Fruit fly (Drosophila melanogaster): ENCODE measurements around the gene CG13070.

The CG13070 gene

DNA sequence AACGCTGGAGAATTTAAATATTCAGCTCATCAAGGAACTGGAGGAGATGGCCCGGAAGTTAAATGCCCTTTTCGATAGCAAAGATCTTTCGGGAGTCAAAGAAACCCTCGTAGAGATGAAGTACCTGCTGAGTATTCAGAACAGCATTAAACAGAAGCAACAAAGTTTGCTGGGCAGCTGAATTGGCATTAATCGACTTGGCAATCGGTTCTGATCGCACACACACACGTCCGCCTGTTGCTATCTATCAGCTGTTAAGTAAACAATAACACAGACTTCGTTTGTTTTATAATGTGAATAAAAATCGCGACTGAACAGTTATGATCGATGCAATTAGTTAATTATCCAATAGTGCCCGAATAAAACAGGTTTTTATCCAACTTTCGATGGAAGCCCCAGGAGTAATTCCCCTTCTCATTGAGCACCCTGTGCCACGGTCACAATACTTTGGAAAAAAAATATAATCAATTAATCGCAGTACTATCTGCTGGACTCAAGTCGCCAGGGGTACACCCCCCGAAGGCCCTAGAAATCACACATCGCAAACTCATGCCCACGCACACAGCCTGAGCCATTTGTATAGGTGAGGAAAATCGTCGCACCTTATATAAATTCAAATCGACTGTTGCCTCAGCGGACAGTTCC lies 29.2 kb upstream of the CG13070 start:
- TF ChIP-seq CG6808 (GFP tag; optimal IDR thresholded peaks at IDR 0.05), result peak; percentile 0
- peak; percentile 14 for TF ChIP-seq CG6854 (GFP tag; optimal IDR thresholded peaks at IDR 0.05)
- TF ChIP-seq Eip78C (GFP tag), result peak; percentile 67
- TF ChIP-seq svp (GFP tag), result peak; percentile 86
- peak; percentile 56 for TF ChIP-seq dsx (GFP tag; optimal IDR thresholded peaks at IDR 0.05; ENCODE audit: poor library complexity, severe bottlenecking)
- TF ChIP-seq eg (GFP tag; IDR thresholded peaks at IDR 0.05), result no peak
- peak; percentile 38 for TF ChIP-seq Sox14 (GFP tag; optimal IDR thresholded peaks at IDR 0.05)
- no peak for TF ChIP-seq Ets96B (tag; optimal IDR thresholded peaks at IDR 0.05)
- TF ChIP-seq vri (GFP tag; optimal IDR thresholded peaks at IDR 0.05), result peak; percentile 28

DNA sequence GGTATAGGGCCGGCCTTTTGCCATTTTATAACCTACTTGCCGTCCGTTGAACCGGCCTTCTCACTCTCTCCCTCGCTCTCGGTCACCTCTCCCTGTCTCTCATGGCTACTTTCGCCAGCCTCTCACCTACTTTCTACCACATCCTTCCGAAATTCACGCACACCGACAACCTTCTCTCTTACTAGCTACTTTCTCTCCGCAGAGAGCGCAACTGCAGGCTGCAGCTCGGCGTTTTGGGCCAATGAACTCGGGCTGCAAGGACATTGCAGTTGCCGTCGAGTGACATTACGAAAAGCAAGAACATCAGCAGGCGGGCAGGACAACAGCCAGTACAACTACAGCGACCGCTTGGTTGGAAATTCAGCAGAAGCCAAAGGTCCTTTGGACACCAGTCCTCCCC lies 21.8 kb upstream of the CG13070 start:
- TF ChIP-seq salr (GFP tag; optimal IDR thresholded peaks at IDR 0.05) (no peak), CG8119 (GFP tag; IDR thresholded peaks at IDR 0.05) (no peak), Eip78C (GFP tag) (no peak), fd85E (GFP tag; optimal IDR thresholded peaks at IDR 0.05) (no peak), CG15336 (GFP tag; IDR thresholded peaks at IDR 0.05) (no peak), CG6163 (GFP tag; IDR thresholded peaks at IDR 0.05) (no peak), Eip93F (GFP tag; optimal IDR thresholded peaks at IDR 0.05) (no peak), CG32006 (GFP tag; optimal IDR thresholded peaks at IDR 0.05) (no peak), Blimp-1 (GFP tag; optimal IDR thresholded peaks at IDR 0.05) (no peak), CG31627 (GFP tag; optimal IDR thresholded peaks at IDR 0.05) (no peak), Smox (GFP tag; optimal IDR thresholded peaks at IDR 0.05) (no peak), Eip75B (GFP tag; optimal IDR thresholded peaks at IDR 0.05) (no peak), svp (GFP tag) (no peak), Ets21C (GFP tag; optimal IDR thresholded peaks at IDR 0.05) (no peak), Ets96B (tag; optimal IDR thresholded peaks at IDR 0.05) (no peak), achi (GFP tag; optimal IDR thresholded peaks at IDR 0.05) (no peak), spab (GFP tag; optimal IDR thresholded peaks at IDR 0.05) (no peak)

DNA sequence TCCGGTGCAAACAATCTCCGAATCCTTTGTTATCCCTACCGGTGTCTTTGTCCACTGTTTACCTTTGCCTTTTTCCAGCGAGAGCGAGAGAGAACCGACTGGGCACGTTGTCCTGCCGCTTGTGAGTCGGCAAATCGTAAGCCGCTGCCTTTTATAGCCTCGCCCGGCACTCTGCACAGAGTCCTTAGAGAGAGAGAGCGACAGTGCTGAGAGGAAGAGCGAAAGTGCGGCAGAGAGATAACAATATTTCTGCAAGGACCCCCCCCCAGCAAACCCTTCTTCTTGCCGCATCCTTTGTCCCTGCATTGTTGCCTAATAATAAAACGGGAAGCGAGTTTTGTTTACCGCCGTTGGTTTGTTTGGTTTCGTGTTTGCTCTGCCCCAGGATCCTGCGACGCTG lies 10.9 kb upstream of the CG13070 start, which contains the start of gene CG13055:
Gene CG13055 (minus strand): TSS at position 101 of the 400 bp plus-strand sequence.
- TF ChIP-seq CG6854 (GFP tag; optimal IDR thresholded peaks at IDR 0.05) (no peak), pdm3 (GFP tag; optimal IDR thresholded peaks at IDR 0.05) (no peak), CG1621 (tag; optimal IDR thresholded peaks at IDR 0.05) (no peak), CG11902 (GFP tag; optimal IDR thresholded peaks at IDR 0.05) (no peak)

DNA sequence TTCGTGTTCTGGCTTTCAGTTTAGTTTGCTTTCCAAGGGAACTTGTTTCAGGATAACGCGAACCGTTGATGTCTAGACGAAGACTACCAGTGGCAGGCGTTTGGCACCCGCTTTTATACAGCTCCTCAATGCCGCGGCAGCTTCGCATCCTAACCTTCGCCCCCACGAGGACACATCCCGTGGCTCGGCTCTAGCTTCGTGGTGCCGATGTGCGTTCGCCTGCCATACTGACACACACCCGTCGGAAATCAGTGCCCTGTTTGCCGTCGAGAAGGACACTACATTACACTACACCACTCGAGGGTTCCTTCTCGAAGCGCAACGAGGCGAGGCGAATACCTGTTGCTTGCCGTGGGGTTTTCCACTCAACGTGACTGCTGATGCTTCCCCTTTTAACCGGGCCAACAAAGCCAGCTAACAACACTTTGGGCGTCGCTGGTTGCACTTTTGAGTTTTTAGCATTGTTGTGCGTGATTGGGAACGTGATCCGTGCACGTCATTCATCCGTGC lies 6.0 kb upstream of the CG13070 start, which contains the start of gene CG13054:
Gene CG13054 (minus strand): TSS at position 74 of the 510 bp plus-strand sequence.
- TF ChIP-seq Eip75B (GFP tag; optimal IDR thresholded peaks at IDR 0.05) (no peak), CG3032 (tag; optimal IDR thresholded peaks at IDR 0.05) (no peak), esn (GFP tag; optimal IDR thresholded peaks at IDR 0.05) (no peak), Sox15 (GFP tag; optimal IDR thresholded peaks at IDR 0.05) (no peak), Eip78C (GFP tag) (no peak), acj6 (GFP tag; optimal IDR thresholded peaks at IDR 0.05) (no peak), CG11294 (GFP tag; IDR thresholded peaks at IDR 0.05) (no peak), fd59A (GFP tag; optimal IDR thresholded peaks at IDR 0.05) (no peak), CG7368 (GFP tag; optimal IDR thresholded peaks at IDR 0.05) (no peak), Hr39 (GFP tag; optimal IDR thresholded peaks at IDR 0.05) (no peak), fd85E (GFP tag; optimal IDR thresholded peaks at IDR 0.05) (no peak), topi (GFP tag; optimal IDR thresholded peaks at IDR 0.05) (no peak), CG32006 (GFP tag; optimal IDR thresholded peaks at IDR 0.05) (no peak), CG31627 (GFP tag; optimal IDR thresholded peaks at IDR 0.05) (no peak), eg (GFP tag; IDR thresholded peaks at IDR 0.05) (no peak)

Data from whole organism, prepupa.